Worm (Caenorhabditis elegans) whole organism, L4 larva: ENCODE measurements around the gene ZK688.5.
A peak's percentile ranks its signal among the peaks of the same experiment; 100 is the strongest.

Source experiments
- D1046.2 ChIP-seq: fragments of 200-800 bp; sonication (Bioruptor generic); IDR thresholded peaks from 2 replicates; pipeline ENCODE4 v1.3.6; 2022; ENCODE audit warnings: missing genetic modification characterization, missing compliant biosample characterization
- F26F4.8 ChIP-seq: fragments of 200-800 bp; sonication (Bioruptor generic); conservative IDR thresholded peaks from 2 replicates; pipeline ENCODE4 v1.3.6; 2022; ENCODE audit warnings: missing genetic modification characterization, missing compliant biosample characterization
- F37D6.2 ChIP-seq: sonication (generic microtip); optimal IDR thresholded peaks from 2 replicates; lab custom pipeline; 2016; ENCODE audit warnings: mild to moderate bottlenecking, missing genetic modification characterization, missing compliant biosample characterization
- F49E8.2 ChIP-seq: sonication (generic microtip); optimal IDR thresholded peaks from 2 replicates; lab custom pipeline; 2016; ENCODE audit warnings: missing compliant biosample characterization, mild to moderate bottlenecking, missing genetic modification characterization, borderline replicate concordance
- R02D3.7 ChIP-seq: fragments of 150-350 bp; sonication (generic microtip); optimal IDR thresholded peaks from 3 replicates; lab custom pipeline; 2014; ENCODE audit warnings: missing biosample characterization, missing genetic modification characterization
- T26A8.4 ChIP-seq: fragments of 200-800 bp; sonication (Bioruptor generic); IDR thresholded peaks from 2 replicates; pipeline ENCODE4 v1.3.6; 2022; ENCODE audit warnings: missing genetic modification characterization, missing compliant biosample characterization
- Y105C5A.15 ChIP-seq: fragments of 200-800 bp; sonication (Bioruptor generic); IDR thresholded peaks from 2 replicates; pipeline ENCODE4 v1.3.6; 2022; ENCODE audit warnings: missing genetic modification characterization, missing compliant biosample characterization
- Y5F2A.4 ChIP-seq: fragments of 200-800 bp; sonication (Bioruptor generic); optimal IDR thresholded peaks from 2 replicates; lab custom pipeline; 2018; ENCODE audit warnings: mild to moderate bottlenecking, missing genetic modification characterization, missing compliant biosample characterization
- attf-4 ChIP-seq: sonication (generic microtip); optimal IDR thresholded peaks from 3 replicates; lab custom pipeline; 2017; ENCODE audit warnings: missing biosample characterization, missing genetic modification characterization
- ceh-20 ChIP-seq: fragments of 200-800 bp; sonication (Bioruptor generic); IDR thresholded peaks from 2 replicates; pipeline ENCODE4 v1.3.6; 2022; ENCODE audit warnings: missing genetic modification reagents, missing genetic modification characterization, missing compliant biosample characterization
- ceh-28 ChIP-seq: fragments of 150-350 bp; optimal IDR thresholded peaks from 2 replicates; lab custom pipeline; 2014; ENCODE audit warnings: missing biosample characterization, missing genetic modification reagents, missing genetic modification characterization
- ceh-82 ChIP-seq: sonication (generic microtip); optimal IDR thresholded peaks from 2 replicates; lab custom pipeline; 2017; ENCODE audit warnings: missing biosample characterization, missing genetic modification characterization
- ces-1 ChIP-seq: fragments of 150-350 bp; sonication (generic microtip); optimal IDR thresholded peaks from 4 replicates; lab custom pipeline; 2014; ENCODE audit warnings: missing biosample characterization, missing genetic modification reagents, missing genetic modification characterization
- cey-2 ChIP-seq: sonication (generic microtip); optimal IDR thresholded peaks from 3 replicates; lab custom pipeline; 2017; ENCODE audit warnings: missing genetic modification characterization, mild to moderate bottlenecking, missing compliant biosample characterization, antibody characterized with exemption, borderline replicate concordance; ENCODE audit not compliant: insufficient read depth
- daf-16 ChIP-seq, 3 experiments: sonication (generic microtip); optimal IDR thresholded peaks; 2 replicates each; lab custom pipeline; 2016 to 2017; ENCODE audit warnings: missing genetic modification characterization in 3 of 3, missing genetic modification reagents in 3 of 3, mild to moderate bottlenecking in 2 of 3, missing compliant biosample characterization in 2 of 3, missing biosample characterization in 1 of 3, moderate library complexity in 1 of 3
- daf-19 ChIP-seq: fragments of 200-800 bp; sonication (Bioruptor generic); conservative IDR thresholded peaks from 2 replicates; pipeline ENCODE4 v1.3.6; 2022; ENCODE audit warnings: missing genetic modification characterization, missing compliant biosample characterization
- dmd-8 ChIP-seq: fragments of 200-800 bp; sonication (Bioruptor generic); IDR thresholded peaks from 2 replicates; pipeline ENCODE4 v1.3.6; 2022; ENCODE audit warnings: missing genetic modification characterization, missing compliant biosample characterization
- dve-1 ChIP-seq: sonication (generic microtip); optimal IDR thresholded peaks from 2 replicates; lab custom pipeline; 2017; ENCODE audit warnings: antibody characterized with exemption, mild to moderate bottlenecking, missing genetic modification characterization, missing compliant biosample characterization; ENCODE audit not compliant: insufficient read depth
- egl-27 ChIP-seq: sonication (generic microtip); optimal IDR thresholded peaks from 3 replicates; lab custom pipeline; 2017; ENCODE audit warnings: missing biosample characterization, missing genetic modification reagents, missing genetic modification characterization
- gei-8 ChIP-seq: fragments of 200-800 bp; sonication (Bioruptor generic); optimal IDR thresholded peaks from 2 replicates; lab custom pipeline; 2018; ENCODE audit warnings: mild to moderate bottlenecking, missing genetic modification characterization, missing compliant biosample characterization
- hlh-11 ChIP-seq: fragments of 200-800 bp; sonication (Bioruptor generic); optimal IDR thresholded peaks from 2 replicates; lab custom pipeline; 2018; ENCODE audit warnings: mild to moderate bottlenecking, missing genetic modification characterization, missing compliant biosample characterization
- jun-1 ChIP-seq: fragments of 150-350 bp; optimal IDR thresholded peaks from 2 replicates; lab custom pipeline; 2014; ENCODE audit warnings: missing biosample characterization, missing genetic modification reagents, missing genetic modification characterization
- lim-7 ChIP-seq: fragments of 200-800 bp; sonication (Bioruptor generic); IDR thresholded peaks from 2 replicates; pipeline ENCODE4 v1.3.6; 2022; ENCODE audit warnings: missing genetic modification characterization, missing compliant biosample characterization
- lin-1 ChIP-seq: fragments of 200-800 bp; sonication (Bioruptor generic); IDR thresholded peaks from 2 replicates; pipeline ENCODE4 v1.3.6; 2022; ENCODE audit warnings: missing genetic modification reagents, missing genetic modification characterization, missing compliant biosample characterization
- lin-13 ChIP-seq: fragments of 150-350 bp; optimal IDR thresholded peaks from 2 replicates; lab custom pipeline; 2014; ENCODE audit warnings: missing biosample characterization, missing genetic modification reagents, missing genetic modification characterization
- lin-29 ChIP-seq: fragments of 200-800 bp; sonication (Bioruptor generic); IDR thresholded peaks from 2 replicates; pipeline ENCODE4 v1.3.6; 2022; ENCODE audit warnings: missing genetic modification reagents, missing genetic modification characterization, missing compliant biosample characterization
- lin-38 ChIP-seq: fragments of 200-800 bp; sonication (Bioruptor generic); IDR thresholded peaks from 2 replicates; pipeline ENCODE4 v1.3.6; 2022; ENCODE audit warnings: missing genetic modification reagents, missing genetic modification characterization, missing compliant biosample characterization
- lin-39 ChIP-seq: fragments of 150-350 bp; optimal IDR thresholded peaks from 2 replicates; lab custom pipeline; 2014; ENCODE audit warnings: missing biosample characterization, missing genetic modification reagents, missing genetic modification characterization
- lsy-2 ChIP-seq, 2 experiments: fragments of 150-350 bp in 1 of 2; sonication (generic microtip) in 1 of 2; optimal IDR thresholded peaks; 2 replicates each; lab custom pipeline; 2014 to 2017; ENCODE audit warnings: missing biosample characterization in 2 of 2, missing genetic modification characterization in 2 of 2
- madf-5 ChIP-seq, 2 experiments: fragments of 200-800 bp; sonication (Bioruptor generic); IDR thresholded peaks; 2 replicates each; pipeline ENCODE4 v1.3.6; 2022; ENCODE audit warnings: missing compliant biosample characterization in 2 of 2, missing genetic modification characterization in 2 of 2
- mes-2 ChIP-seq: sonication (generic microtip); optimal IDR thresholded peaks from 2 replicates; lab custom pipeline; 2016; ENCODE audit warnings: missing genotype, mild to moderate bottlenecking, missing genetic modification characterization, missing compliant biosample characterization; ENCODE audit not compliant: poor library complexity, severe bottlenecking
- mxl-2 ChIP-seq: fragments of 200-800 bp; sonication (Bioruptor generic); conservative IDR thresholded peaks from 2 replicates; pipeline ENCODE4 v1.3.6; 2022; ENCODE audit warnings: missing genetic modification reagents, missing genetic modification characterization, missing compliant biosample characterization
- nhr-10 ChIP-seq: fragments of 150-350 bp; optimal IDR thresholded peaks from 2 replicates; lab custom pipeline; 2014; ENCODE audit warnings: missing biosample characterization, missing genetic modification characterization
- nhr-111 ChIP-seq: fragments of 200-800 bp; sonication (Bioruptor generic); optimal IDR thresholded peaks from 2 replicates; lab custom pipeline; 2018; ENCODE audit warnings: mild to moderate bottlenecking, missing genetic modification characterization, missing compliant biosample characterization
- nhr-237 ChIP-seq: sonication (generic microtip); optimal IDR thresholded peaks from 2 replicates; lab custom pipeline; 2017; ENCODE audit warnings: missing biosample characterization, missing genetic modification characterization
- nhr-41 ChIP-seq: fragments of 200-800 bp; sonication (Bioruptor generic); IDR thresholded peaks from 2 replicates; pipeline ENCODE4 v1.3.6; 2022; ENCODE audit warnings: missing genetic modification reagents, missing genetic modification characterization, missing compliant biosample characterization
- nhr-42 ChIP-seq: fragments of 200-800 bp; sonication (Bioruptor generic); IDR thresholded peaks from 2 replicates; pipeline ENCODE4 v1.3.6; 2022; ENCODE audit warnings: missing genetic modification characterization, missing compliant biosample characterization
- nhr-48 ChIP-seq: sonication (generic microtip); optimal IDR thresholded peaks from 2 replicates; lab custom pipeline; 2016; ENCODE audit warnings: mild to moderate bottlenecking, missing genetic modification characterization, missing compliant biosample characterization
- nhr-76 ChIP-seq: fragments of 150-350 bp; optimal IDR thresholded peaks from 2 replicates; lab custom pipeline; 2014; ENCODE audit warnings: missing biosample characterization, missing genetic modification characterization
- php-3 ChIP-seq: fragments of 200-800 bp; sonication (Bioruptor generic); IDR thresholded peaks from 2 replicates; pipeline ENCODE4 v1.3.6; 2022; ENCODE audit warnings: missing genetic modification reagents, missing genetic modification characterization, missing compliant biosample characterization
- rbr-2 ChIP-seq: sonication (generic microtip); optimal IDR thresholded peaks from 2 replicates; lab custom pipeline; 2016; ENCODE audit warnings: missing genotype, missing genetic modification characterization, missing compliant biosample characterization
- saeg-2 ChIP-seq: fragments of 200-800 bp; sonication (Bioruptor generic); IDR thresholded peaks from 2 replicates; pipeline ENCODE4 v1.3.6; 2022; ENCODE audit warnings: missing genetic modification reagents, missing genetic modification characterization, missing compliant biosample characterization
- snpc-1.2 ChIP-seq: fragments of 200-800 bp; sonication (Bioruptor generic); IDR thresholded peaks from 2 replicates; pipeline ENCODE4 v1.3.6; 2022; ENCODE audit warnings: missing genetic modification reagents, missing genetic modification characterization, missing compliant biosample characterization
- spr-1 ChIP-seq: sonication (generic microtip); optimal IDR thresholded peaks from 2 replicates; lab custom pipeline; 2016; ENCODE audit warnings: mild to moderate bottlenecking, missing genetic modification characterization, missing compliant biosample characterization
- tag-97 ChIP-seq: fragments of 200-800 bp; sonication (Bioruptor generic); IDR thresholded peaks from 2 replicates; pipeline ENCODE4 v1.3.6; 2022; ENCODE audit warnings: missing genetic modification characterization, missing compliant biosample characterization
- unc-39 ChIP-seq: sonication (generic microtip); optimal IDR thresholded peaks from 2 replicates; lab custom pipeline; 2017; ENCODE audit warnings: missing biosample characterization, missing genetic modification characterization
- zag-1 ChIP-seq: fragments of 150-350 bp; optimal IDR thresholded peaks from 2 replicates; lab custom pipeline; 2014; ENCODE audit warnings: missing biosample characterization, missing genetic modification characterization
- zfp-3 ChIP-seq: fragments of 200-800 bp; sonication (Bioruptor generic); conservative IDR thresholded peaks from 2 replicates; pipeline ENCODE4 v1.3.6; 2022; ENCODE audit warnings: missing genetic modification reagents, missing genetic modification characterization, missing compliant biosample characterization
- zip-2 ChIP-seq: fragments of 150-350 bp; optimal IDR thresholded peaks from 2 replicates; lab custom pipeline; 2014; ENCODE audit warnings: missing biosample characterization, missing genetic modification characterization
- ztf-11 ChIP-seq: fragments of 150-350 bp; optimal IDR thresholded peaks from 2 replicates; lab custom pipeline; 2014; ENCODE audit warnings: missing biosample characterization, missing genetic modification characterization

The ZK688.5 gene

DNA sequence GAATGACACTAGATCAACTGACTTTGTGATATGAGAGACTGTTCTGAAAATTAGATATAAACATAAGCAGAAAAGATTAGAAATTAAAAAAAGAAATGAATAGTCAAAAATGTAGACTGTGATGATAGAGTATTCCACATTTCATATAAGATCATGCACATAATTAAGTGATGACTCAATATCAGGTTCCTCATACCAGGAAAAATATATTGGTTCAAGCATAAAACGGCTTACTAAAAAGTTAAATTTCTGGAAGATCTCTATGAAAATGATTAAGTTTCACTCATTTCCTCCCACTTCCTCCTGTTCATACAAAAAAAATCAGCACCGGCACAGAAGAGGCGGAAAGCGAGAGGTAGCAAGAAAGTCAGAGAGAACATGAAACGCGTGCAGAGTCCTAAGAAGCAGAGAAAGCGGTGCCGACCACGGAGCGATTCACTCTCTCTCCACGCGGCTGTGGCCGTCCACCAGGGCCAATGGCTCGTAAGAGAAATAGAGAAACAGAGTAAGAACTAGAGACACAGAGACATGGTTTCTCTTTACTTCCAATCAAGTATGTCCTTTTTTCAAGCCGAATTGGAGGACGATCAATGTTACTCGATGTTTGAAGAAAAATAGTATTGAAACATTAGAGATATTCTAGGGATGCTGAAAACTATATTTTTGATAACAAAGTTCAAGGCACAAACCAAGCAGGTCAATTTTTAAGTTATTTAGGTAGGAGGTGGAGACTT lies at the start of gene ZK688.5, which contains the start of gene fahd-1:
ZK688.5 (minus strand) TSS at position 51 of the 734 bp plus-strand sequence.
fahd-1 (plus strand) TSS at position 684 of the 734 bp plus-strand sequence.
- TF ChIP-seq nhr-111 (no peak), zip-2 (no peak), T26A8.4 (GFP tag; lab: Robert Waterston, UW) (peak; percentile 18; the same call in 1 of the 2 replicates), lin-1 (GFP tag; lab: Robert Waterston, UW) (peak; percentile 69), D1046.2 (no peak), jun-1 (tag; lab: Kevin White, UChicago) (no peak), lin-29 (GFP tag; lab: Robert Waterston, UW) (no peak), hlh-11 (peak; percentile 91), php-3 (0 out of 2 replicates have a peak, but pooled peaks have one; percentile 25), daf-19 (no peak), snpc-1.2 (no peak), nhr-76 (no peak), ztf-11 (tag; lab: Kevin White, UChicago) (no peak), nhr-237 (tag; lab: Kevin White, UChicago) (no peak), R02D3.7 (tag; lab: Kevin White, UChicago) (no peak), Y5F2A.4 (GFP tag; lab: Kevin White, UChicago) (no peak), F26F4.8 (no peak), lin-39 (tag; lab: Kevin White, UChicago) (no peak), madf-5 (GFP tag; IDR thresholded peaks at IDR 0.05; lab: Robert Waterston, UW) (no peak), ceh-28 (tag; lab: Kevin White, UChicago) (no peak), unc-39 (tag; lab: Kevin White, UChicago) (no peak), ceh-82 (tag; lab: Kevin White, UChicago) (no peak), tag-97 (GFP tag; lab: Robert Waterston, UW) (no peak), lsy-2 (tag; optimal IDR thresholded peaks at IDR 0.05; lab: Kevin White, UChicago) (peak; percentile 23 to 67), zfp-3 (GFP tag; lab: Robert Waterston, UW) (no peak), lin-38 (GFP tag; lab: Robert Waterston, UW) (peak; percentile 55), gei-8 (GFP tag; lab: Kevin White, UChicago) (no peak), dmd-8 (GFP tag; lab: Robert Waterston, UW) (no peak), F49E8.2 (no peak), rbr-2 (tag; lab: Kevin White, UChicago) (peak; percentile 78), dve-1 (tag; lab: Kevin White, UChicago) (peak; percentile 75), daf-16 (GFP tag; optimal IDR thresholded peaks at IDR 0.05; lab: Kevin White, UChicago) (no peak), daf-16 (tag; optimal IDR thresholded peaks at IDR 0.05; lab: Kevin White, UChicago) (peak; percentile 58), lim-7 (GFP tag; lab: Robert Waterston, UW) (0 out of 2 replicates have a peak, but pooled peaks have one; percentile 41), nhr-48 (tag; lab: Kevin White, UChicago) (peak; percentile 31), mes-2 (tag; lab: Kevin White, UChicago) (peak; percentile 72), nhr-10 (tag; lab: Kevin White, UChicago) (peak; percentile 45), nhr-42 (GFP tag; lab: Robert Waterston, UW) (no peak), nhr-41 (GFP tag; lab: Robert Waterston, UW) (no peak), ceh-20 (GFP tag; lab: Robert Waterston, UW) (0 out of 2 replicates have a peak, but pooled peaks have one; percentile 46), ces-1 (GFP tag; lab: Kevin White, UChicago) (no peak), F37D6.2 (no peak), Y105C5A.15 (no peak), egl-27 (tag; lab: Kevin White, UChicago) (no peak), lin-13 (GFP tag; lab: Kevin White, UChicago) (no peak), zag-1 (tag; lab: Kevin White, UChicago) (no peak), attf-4 (tag; lab: Kevin White, UChicago) (no peak), cey-2 (tag; lab: Kevin White, UChicago) (no peak), spr-1 (tag; lab: Kevin White, UChicago) (peak; percentile 22), mxl-2 (GFP tag; lab: Robert Waterston, UW) (no peak), saeg-2 (GFP tag; lab: Robert Waterston, UW) (no peak)
